Worm (Caenorhabditis elegans) whole organism, mixed stage, embryonic: ENCODE measurements around the gene har-1.

Experiments used
- ces-1 ChIP-seq: fragments of 150-350 bp; optimal IDR thresholded peaks from 2 replicates; lab custom pipeline; 2014; ENCODE audit warnings: missing biosample characterization, missing genetic modification reagents, missing genetic modification characterization
- ham-2 ChIP-seq: fragments of 200-800 bp; sonication (Bioruptor generic); optimal IDR thresholded peaks from 2 replicates; lab custom pipeline; 2018; ENCODE audit warnings: mild to moderate bottlenecking, missing genetic modification characterization, missing compliant biosample characterization
- lin-13 ChIP-seq: fragments of 150-350 bp; optimal IDR thresholded peaks from 2 replicates; lab custom pipeline; 2014; ENCODE audit warnings: missing biosample characterization, missing genetic modification characterization
- mep-1 ChIP-seq: fragments of 150-350 bp; optimal IDR thresholded peaks from 2 replicates; lab custom pipeline; 2017; ENCODE audit warnings: missing biosample characterization, missing genetic modification reagents, missing genetic modification characterization, inconsistent platforms
- nhr-12 ChIP-seq: fragments of 150-350 bp; optimal IDR thresholded peaks from 2 replicates; lab custom pipeline; 2014; ENCODE audit warnings: missing biosample characterization, missing genetic modification characterization
- nhr-2 ChIP-seq: fragments of 150-350 bp; optimal IDR thresholded peaks from 2 replicates; lab custom pipeline; 2014; ENCODE audit warnings: missing biosample characterization, missing genetic modification characterization
- nhr-237 ChIP-seq: fragments of 150-350 bp; optimal IDR thresholded peaks from 2 replicates; lab custom pipeline; 2014; ENCODE audit warnings: missing biosample characterization, missing genetic modification characterization
- nhr-76 ChIP-seq: sonication (generic microtip); optimal IDR thresholded peaks from 2 replicates; lab custom pipeline; 2017; ENCODE audit warnings: missing biosample characterization, missing genetic modification characterization
- pha-4 ChIP-seq: fragments of 150-350 bp; optimal IDR thresholded peaks from 2 replicates; lab custom pipeline; 2018; ENCODE audit warnings: missing biosample characterization, missing genetic modification reagents, missing genetic modification characterization
- sem-2 ChIP-seq: fragments of 200-800 bp; sonication (Bioruptor generic); optimal IDR thresholded peaks from 2 replicates; lab custom pipeline; 2018; ENCODE audit warnings: mild to moderate bottlenecking, missing genetic modification characterization, missing compliant biosample characterization
- unc-62 ChIP-seq: fragments of 150-350 bp; optimal IDR thresholded peaks from 2 replicates; lab custom pipeline; 2014; ENCODE audit warnings: missing biosample characterization, missing genetic modification reagents, missing genetic modification characterization
- ztf-11 ChIP-seq: fragments of 150-350 bp; optimal IDR thresholded peaks from 2 replicates; lab custom pipeline; 2014; ENCODE audit warnings: missing biosample characterization, missing genetic modification characterization

- TF ChIP-seq nhr-76 = no peak
- TF ChIP-seq sem-2 (GFP tag; lab: Kevin White, UChicago) = no peak
- no peak for TF ChIP-seq unc-62 (GFP tag; lab: Kevin White, UChicago)
- TF ChIP-seq pha-4 (tag; lab: Kevin White, UChicago) = no peak
- TF ChIP-seq nhr-12 (tag; lab: Kevin White, UChicago) = no peak
- peak; percentile 83 for TF ChIP-seq ces-1 (GFP tag; lab: Kevin White, UChicago)
- peak; percentile 19 for TF ChIP-seq mep-1 (tag; lab: Kevin White, UChicago)
- no peak for TF ChIP-seq ham-2
- TF ChIP-seq ztf-11 (tag; lab: Kevin White, UChicago) = no peak
- TF ChIP-seq nhr-2 (tag; lab: Kevin White, UChicago) = no peak
- peak; percentile 1 for TF ChIP-seq nhr-237 (tag; lab: Kevin White, UChicago)
- no peak for TF ChIP-seq lin-13 (tag; lab: Kevin White, UChicago)
Observed at ce11 chrIII:4191091-4191638, 39.3 kb downstream of the har-1 start, which contains the start of gene dnj-16.
